Worm (Caenorhabditis elegans) whole organism, young adult: Measurements from ENCODE around the gene T07F12.1.

Experiments used
- efl-1 ChIP-seq: fragments of 150-350 bp; optimal IDR thresholded peaks from 2 replicates; lab custom pipeline; 2014; ENCODE audit warnings: missing biosample characterization, missing genetic modification reagents, missing genetic modification characterization
- fkh-3 ChIP-seq: sonication (generic microtip); optimal IDR thresholded peaks from 2 replicates; lab custom pipeline; 2016; ENCODE audit warnings: mild to moderate bottlenecking, missing genetic modification characterization, missing compliant biosample characterization
- lin-35 ChIP-seq, 3 experiments: fragments of 150-350 bp in 2 of 3; sonication (generic microtip) in 1 of 3; optimal IDR thresholded peaks; 2 replicates each; lab custom pipeline; 2014 to 2018; ENCODE audit warnings: missing biosample characterization in 3 of 3, missing genetic modification characterization in 3 of 3, missing genetic modification reagents in 3 of 3
- lin-40 ChIP-seq: sonication (generic microtip); optimal IDR thresholded peaks from 2 replicates; lab custom pipeline; 2016; ENCODE audit warnings: missing genetic modification characterization, mild to moderate bottlenecking, missing compliant biosample characterization, missing genotype, missing genetic modification reagents
- sptf-2 ChIP-seq: fragments of 200-800 bp; sonication (Bioruptor generic); optimal IDR thresholded peaks from 2 replicates; lab custom pipeline; 2018; ENCODE audit warnings: mild to moderate bottlenecking, missing genetic modification characterization, missing compliant biosample characterization

DNA sequence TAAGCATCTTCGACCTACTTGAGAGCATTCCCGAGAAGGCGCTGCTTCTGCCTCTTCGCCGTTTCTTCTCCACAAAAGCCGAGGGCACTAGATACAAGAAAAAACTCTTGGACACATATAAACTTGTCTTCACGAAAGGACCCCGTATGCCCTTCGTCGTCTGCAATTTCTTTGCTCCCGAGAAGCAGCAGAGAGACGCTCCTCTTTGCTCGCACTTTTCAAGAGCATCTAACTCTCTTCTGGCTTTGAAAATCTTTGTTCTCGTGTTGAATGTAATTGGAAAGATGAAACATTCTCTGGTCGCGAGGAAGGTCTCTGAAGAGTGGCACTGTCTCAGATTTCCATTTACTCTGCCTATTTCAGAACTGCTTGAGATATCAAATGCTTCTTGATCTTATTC is 45.1 kb downstream of the T07F12.1 start:
- no peak for TF ChIP-seq efl-1
- no peak for TF ChIP-seq fkh-3
- TF ChIP-seq sptf-2 (GFP tag; lab: Kevin White, UChicago), result no peak
- TF ChIP-seq lin-35 (GFP tag; optimal IDR thresholded peaks at IDR 0.05; lab: Kevin White, UChicago), result no peak
- no peak for TF ChIP-seq lin-40 (tag; lab: Kevin White, UChicago)
